Fruit fly (Drosophila melanogaster) whole organism, embryonic: ENCODE data around the gene Fer2LCH.
A peak's percentile ranks its signal among the peaks of the same experiment; 100 is the strongest.

Source experiments
- CG10209 ChIP-seq: fragments of 200-800 bp; sonication (Bioruptor generic); optimal IDR thresholded peaks from 3 replicates; lab custom pipeline; 2017; ENCODE audit warnings: missing biosample characterization, mild to moderate bottlenecking, missing genetic modification characterization, missing genetic modification reagents
- CG10462 ChIP-seq: fragments of 200-800 bp; sonication (Bioruptor generic); optimal IDR thresholded peaks from 2 replicates; lab custom pipeline; 2016; ENCODE audit warnings: missing biosample characterization, missing genetic modification characterization
- CG10959 ChIP-seq: fragments of 200-800 bp; sonication (Bioruptor generic); IDR thresholded peaks from 2 replicates; pipeline ENCODE4 v1.3.6; 2022; ENCODE audit warnings: missing biosample characterization, missing genetic modification characterization
- CG11696 ChIP-seq: fragments of 200-800 bp; sonication (Bioruptor generic); IDR thresholded peaks from 2 replicates; pipeline ENCODE4 v1.3.6; 2022; ENCODE audit warnings: missing biosample characterization, missing genetic modification characterization
- CG13287 ChIP-seq: fragments of 200-800 bp; sonication (Bioruptor generic); IDR thresholded peaks from 2 replicates; pipeline ENCODE4 v1.3.6; 2022; ENCODE audit warnings: missing biosample characterization, missing genetic modification characterization; ENCODE audit not compliant: partially characterized antibody
- CG14014 ChIP-seq: fragments of 200-800 bp; sonication (Bioruptor generic); IDR thresholded peaks from 2 replicates; pipeline ENCODE4 v1.3.6; 2022; ENCODE audit warnings: missing biosample characterization, missing genetic modification characterization
- CG14050 ChIP-seq: fragments of 200-800 bp; sonication (Bioruptor generic); IDR thresholded peaks from 3 replicates; pipeline ENCODE4 v1.3.6; 2022; ENCODE audit warnings: missing biosample characterization, missing genetic modification characterization
- CG17612 ChIP-seq: fragments of 200-800 bp; sonication (Bioruptor generic); IDR thresholded peaks from 2 replicates; pipeline ENCODE4 v1.3.6; 2022; ENCODE audit warnings: missing biosample characterization, missing genetic modification characterization
- CG17802 ChIP-seq: fragments of 200-800 bp; sonication (Bioruptor generic); optimal IDR thresholded peaks from 2 replicates; lab custom pipeline; 2018; ENCODE audit warnings: missing biosample characterization, mild to moderate bottlenecking, missing genetic modification characterization, moderate library complexity
- CG18262 ChIP-seq: fragments of 200-800 bp; optimal IDR thresholded peaks from 3 replicates; lab custom pipeline; 2019; ENCODE audit warnings: missing biosample characterization, mild to moderate bottlenecking, missing genetic modification characterization, moderate library complexity
- CG18764 ChIP-seq: fragments of 200-800 bp; sonication (Bioruptor generic); optimal IDR thresholded peaks from 3 replicates; lab custom pipeline; 2016; ENCODE audit warnings: missing biosample characterization, missing genetic modification characterization
- CG2202 ChIP-seq: fragments of 200-800 bp; sonication (Bioruptor generic); optimal IDR thresholded peaks from 2 replicates; lab custom pipeline; 2018; ENCODE audit warnings: missing biosample characterization, mild to moderate bottlenecking, missing genetic modification characterization
- CG3065 ChIP-seq: fragments of 200-800 bp; sonication (Bioruptor generic); optimal IDR thresholded peaks from 2 replicates; lab custom pipeline; 2016; ENCODE audit warnings: missing biosample characterization, missing genetic modification characterization
- CG32772 ChIP-seq: fragments of 200-800 bp; sonication (Bioruptor generic); IDR thresholded peaks from 2 replicates; pipeline ENCODE4 v1.3.6; 2022; ENCODE audit warnings: missing biosample characterization, missing genetic modification characterization
- CG3281 ChIP-seq: fragments of 200-800 bp; sonication (Bioruptor generic); optimal IDR thresholded peaks from 3 replicates; lab custom pipeline; 2017; ENCODE audit warnings: missing biosample characterization, mild to moderate bottlenecking, missing genetic modification characterization
- CG33557 ChIP-seq: fragments of 200-800 bp; sonication (Bioruptor generic); optimal IDR thresholded peaks from 2 replicates; lab custom pipeline; 2019; ENCODE audit warnings: missing biosample characterization, mild to moderate bottlenecking, missing genetic modification characterization, moderate library complexity
- CG4730 ChIP-seq: fragments of 200-800 bp; sonication (Bioruptor generic); IDR thresholded peaks from 2 replicates; pipeline ENCODE4 v1.3.6; 2022; ENCODE audit warnings: missing biosample characterization, missing genetic modification characterization
- CG6854 ChIP-seq: fragments of 200-800 bp; sonication (Bioruptor generic); optimal IDR thresholded peaks from 3 replicates; lab custom pipeline; 2017; ENCODE audit warnings: missing biosample characterization, mild to moderate bottlenecking, missing genetic modification characterization
- CG8089 ChIP-seq: fragments of 200-800 bp; sonication (Bioruptor generic); optimal IDR thresholded peaks from 3 replicates; lab custom pipeline; 2016; ENCODE audit warnings: missing biosample characterization, missing genetic modification characterization
- CG9727 ChIP-seq: fragments of 200-800 bp; sonication (Bioruptor generic); optimal IDR thresholded peaks from 3 replicates; lab custom pipeline; 2017; ENCODE audit warnings: missing biosample characterization, mild to moderate bottlenecking, missing genetic modification characterization
- CG9817 ChIP-seq: fragments of 200-800 bp; sonication (Bioruptor generic); optimal IDR thresholded peaks from 2 replicates; lab custom pipeline; 2018; ENCODE audit warnings: missing biosample characterization, mild to moderate bottlenecking, missing genetic modification characterization, moderate library complexity
- CrebB ChIP-seq: fragments of 200-800 bp; sonication (Bioruptor generic); optimal IDR thresholded peaks from 3 replicates; lab custom pipeline; 2018; ENCODE audit warnings: missing biosample characterization, mild to moderate bottlenecking, missing genetic modification characterization
- Ets97D ChIP-seq: fragments of 200-800 bp; sonication (Bioruptor generic); optimal IDR thresholded peaks from 3 replicates; lab custom pipeline; 2016; ENCODE audit warnings: missing biosample characterization, missing genetic modification characterization
- GATAe ChIP-seq: fragments of 200-800 bp; sonication (Bioruptor generic); conservative IDR thresholded peaks from 2 replicates; pipeline ENCODE4 v1.3.6; 2022; ENCODE audit warnings: missing biosample characterization, missing genetic modification characterization
- H2.0 ChIP-seq: fragments of 200-800 bp; sonication (Bioruptor generic); IDR thresholded peaks from 2 replicates; pipeline ENCODE4 v1.3.6; 2022; ENCODE audit warnings: missing biosample characterization, missing genetic modification characterization
- NFAT ChIP-seq: fragments of 200-800 bp; sonication (Bioruptor generic); IDR thresholded peaks from 2 replicates; pipeline ENCODE4 v1.3.6; 2022; ENCODE audit warnings: missing biosample characterization, missing genetic modification characterization
- Ravus ChIP-seq: fragments of 200-800 bp; sonication (Bioruptor generic); IDR thresholded peaks from 2 replicates; pipeline ENCODE4 v1.3.6; 2022; ENCODE audit warnings: missing biosample characterization, missing genetic modification characterization
- Stat92E ChIP-seq, 3 experiments: fragments of >200 bp in 2 of 3; fragments of 200-800 bp in 1 of 3; sonication (Bioruptor generic) in 1 of 3; optimal IDR thresholded peaks; 2 replicates each; lab custom pipeline; 2017 to 2019; ENCODE audit warnings: missing biosample characterization in 3 of 3, missing genetic modification characterization in 3 of 3, mild to moderate bottlenecking in 1 of 3, moderate library complexity in 1 of 3
- Tbp ChIP-seq: fragments of >200 bp; optimal IDR thresholded peaks from 2 replicates; lab custom pipeline; 2018; ENCODE audit warnings: missing biosample characterization, missing genetic modification characterization
- al ChIP-seq: fragments of 200-800 bp; sonication (Bioruptor generic); IDR thresholded peaks from 2 replicates; pipeline ENCODE4 v1.3.6; 2022; ENCODE audit warnings: missing biosample characterization, missing genetic modification characterization
- cato ChIP-seq: fragments of 200-800 bp; sonication (Bioruptor generic); optimal IDR thresholded peaks from 2 replicates; lab custom pipeline; 2016; ENCODE audit warnings: missing biosample characterization, missing genetic modification characterization, borderline replicate concordance
- caup ChIP-seq: fragments of 200-800 bp; sonication (Bioruptor generic); optimal IDR thresholded peaks from 3 replicates; lab custom pipeline; 2017; ENCODE audit warnings: missing biosample characterization, mild to moderate bottlenecking, missing genetic modification characterization, moderate library complexity; ENCODE audit not compliant: severe bottlenecking
- chif ChIP-seq, 2 experiments: fragments of 200-800 bp; sonication (Bioruptor generic); optimal IDR thresholded peaks; 3 replicates each; lab custom pipeline; 2016; ENCODE audit warnings: missing biosample characterization in 2 of 2, missing genetic modification characterization in 2 of 2
- chn ChIP-seq: fragments of 200-800 bp; sonication (Bioruptor generic); optimal IDR thresholded peaks from 2 replicates; lab custom pipeline; 2016; ENCODE audit warnings: missing biosample characterization, missing genetic modification characterization
- crol ChIP-seq: fragments of 200-800 bp; sonication (Bioruptor generic); IDR thresholded peaks from 2 replicates; pipeline ENCODE4 v1.3.6; 2022; ENCODE audit warnings: missing biosample characterization, missing genetic modification characterization
- disco-r ChIP-seq: fragments of 200-800 bp; sonication (Bioruptor generic); optimal IDR thresholded peaks from 2 replicates; lab custom pipeline; 2016; ENCODE audit warnings: missing biosample characterization, missing genetic modification characterization
- dysf ChIP-seq: fragments of 200-800 bp; sonication (Bioruptor generic); IDR thresholded peaks from 3 replicates; pipeline ENCODE4 v1.3.6; 2022; ENCODE audit warnings: missing biosample characterization, missing genetic modification characterization
- en ChIP-seq: fragments of 200-800 bp; sonication (Bioruptor generic); optimal IDR thresholded peaks from 2 replicates; lab custom pipeline; 2016; ENCODE audit warnings: missing biosample characterization, missing genetic modification characterization
- fd3F ChIP-seq: fragments of 200-800 bp; sonication (Bioruptor generic); optimal IDR thresholded peaks from 2 replicates; lab custom pipeline; 2018; ENCODE audit warnings: missing biosample characterization, mild to moderate bottlenecking, missing genetic modification characterization, moderate library complexity
- jigr1 ChIP-seq: fragments of 200-800 bp; sonication (Bioruptor generic); IDR thresholded peaks from 3 replicates; pipeline ENCODE4 v1.3.6; 2022; ENCODE audit warnings: missing biosample characterization, missing genetic modification characterization
- kni ChIP-seq: fragments of 200-800 bp; sonication (Bioruptor generic); optimal IDR thresholded peaks from 3 replicates; lab custom pipeline; 2017; ENCODE audit warnings: mild to moderate bottlenecking, missing biosample characterization, missing genetic modification reagents, missing genetic modification characterization
- pan ChIP-seq, 4 experiments: fragments of >200 bp in 3 of 4; fragments of 200-800 bp in 1 of 4; sonication (Bioruptor generic) in 1 of 4; optimal IDR thresholded peaks in 3 of 4; IDR thresholded peaks in 1 of 4; 2 replicates each; pipeline versions ENCODE4 v1.3.6 to Lab custom; 2017 to 2022; ENCODE audit warnings: missing biosample characterization in 2 of 4, missing genetic modification characterization in 2 of 4, mixed read lengths in 1 of 4
- repo ChIP-seq: fragments of 200-800 bp; sonication (Bioruptor generic); optimal IDR thresholded peaks from 2 replicates; lab custom pipeline; 2016; ENCODE audit warnings: missing biosample characterization, missing genetic modification characterization
- tio ChIP-seq: fragments of 200-800 bp; sonication (Bioruptor generic); optimal IDR thresholded peaks from 2 replicates; lab custom pipeline; 2017; ENCODE audit warnings: missing biosample characterization, missing genetic modification characterization, inconsistent platforms
- tll ChIP-seq, 2 experiments: fragments of 200-800 bp in 1 of 2; fragments of >200 bp in 1 of 2; sonication (Bioruptor generic) in 1 of 2; optimal IDR thresholded peaks; 2 replicates each; lab custom pipeline; 2017 to 2019; ENCODE audit warnings: missing biosample characterization in 2 of 2, missing genetic modification characterization in 2 of 2, mild to moderate bottlenecking in 1 of 2, moderate library complexity in 1 of 2
- tna ChIP-seq: fragments of 200-800 bp; sonication (Bioruptor generic); IDR thresholded peaks from 2 replicates; pipeline ENCODE4 v1.3.6; 2022; ENCODE audit warnings: missing biosample characterization, missing genetic modification characterization; ENCODE audit not compliant: partially characterized antibody
- wdn ChIP-seq: fragments of 200-800 bp; sonication (Bioruptor generic); IDR thresholded peaks from 2 replicates; pipeline ENCODE4 v1.3.6; 2022; ENCODE audit warnings: missing biosample characterization, missing genetic modification characterization
- wek ChIP-seq: fragments of 200-800 bp; sonication (Bioruptor generic); optimal IDR thresholded peaks from 3 replicates; lab custom pipeline; 2018; ENCODE audit warnings: missing biosample characterization, mild to moderate bottlenecking, missing genetic modification characterization, moderate library complexity

Gene Fer2LCH

dm6 chr3R:30388215-30388871, 739 bp downstream of the Fer2LCH start (continued):
- TF ChIP-seq chif (GFP tag; optimal IDR thresholded peaks at IDR 0.05; lab: Kevin White, UChicago): peak; percentile 96 to 97
- peak; percentile 91 for TF ChIP-seq CG9817 (tag; lab: Kevin White, UChicago)
- TF ChIP-seq wdn: peak; percentile 77
- TF ChIP-seq CG17802 (tag; lab: Kevin White, UChicago): peak; percentile 69
- peak; percentile 99 for TF ChIP-seq CG9727 (GFP tag; lab: Kevin White, UChicago)
- TF ChIP-seq CG6854 (GFP tag; lab: Kevin White, UChicago): peak; percentile 96
- peak; percentile 98 for TF ChIP-seq CG18262 (tag; lab: Kevin White, UChicago)
- TF ChIP-seq wek (GFP tag; lab: Kevin White, UChicago): peak; percentile 70
- peak; percentile 94 for TF ChIP-seq CG10462
- peak; percentile 96 for TF ChIP-seq cato (GFP tag; lab: Kevin White, UChicago)
- peak; percentile 44 for TF ChIP-seq Ravus
- TF ChIP-seq jigr1: peak; percentile 85
- peak; percentile 78 for TF ChIP-seq CG2202 (tag; lab: Kevin White, UChicago)
- peak; percentile 82 for TF ChIP-seq CG4730 (GFP tag; lab: Robert Waterston, UW)
- peak; percentile 96 for TF ChIP-seq chn (GFP tag; lab: Kevin White, UChicago)
- TF ChIP-seq kni: peak; percentile 95
- TF ChIP-seq NFAT (GFP tag; lab: Robert Waterston, UW): peak; percentile 94
- peak; percentile 97 for TF ChIP-seq CG3281
- peak; percentile 76 for TF ChIP-seq CrebB (tag; lab: Kevin White, UChicago)
- TF ChIP-seq Ets97D: peak; percentile 83
- peak; percentile 86 for TF ChIP-seq CG32772 (GFP tag; lab: Robert Waterston, UW)
- TF ChIP-seq Stat92E (GFP tag; optimal IDR thresholded peaks at IDR 0.05; lab: Kevin White, UChicago): peak in 2 of 3 experiments; percentile 36 to 80
- peak; percentile 95 for TF ChIP-seq repo (GFP tag; lab: Kevin White, UChicago)
- TF ChIP-seq tna (GFP tag; lab: Robert Waterston, UW): no peak
- TF ChIP-seq CG10959: peak; percentile 80
- TF ChIP-seq en (GFP tag; lab: Kevin White, UChicago): peak; percentile 95
- TF ChIP-seq CG11696 (GFP tag; lab: Robert Waterston, UW): peak; percentile 68; the same call in 1 of the 2 replicates
- TF ChIP-seq tll (GFP tag; optimal IDR thresholded peaks at IDR 0.05; lab: Kevin White, UChicago): peak; percentile 59 to 74
- TF ChIP-seq pan (optimal IDR thresholded peaks at IDR 0.05; lab: Kevin White, UChicago): no peak
- TF ChIP-seq pan (GFP tag; optimal IDR thresholded peaks at IDR 0.05 in 1 of 2, IDR thresholded peaks at IDR 0.05 in 1 of 2): peak in 1 of 2 experiments; percentile 86
- peak; percentile 95 for TF ChIP-seq CG33557
- TF ChIP-seq CG14014 (GFP tag; lab: Robert Waterston, UW): peak; percentile 87
- peak; percentile 24; the same call in 1 of the 2 replicates for TF ChIP-seq CG13287 (GFP tag; lab: Robert Waterston, UW)
- peak; percentile 98 for TF ChIP-seq tio (GFP tag; lab: Kevin White, UChicago)
- peak; percentile 97 for TF ChIP-seq CG8089 (GFP tag; lab: Kevin White, UChicago)
- TF ChIP-seq crol (GFP tag; lab: Robert Waterston, UW): no peak; the same call in 1 of the 2 replicates
- peak; percentile 91 for TF ChIP-seq CG18764 (GFP tag; lab: Kevin White, UChicago)
- TF ChIP-seq CG3065 (GFP tag; lab: Kevin White, UChicago): peak; percentile 92
- TF ChIP-seq disco-r (GFP tag; lab: Kevin White, UChicago): peak; percentile 97
- TF ChIP-seq al: peak; percentile 90
- no peak for TF ChIP-seq Tbp (GFP tag; lab: Kevin White, UChicago)
- peak; percentile 80 for TF ChIP-seq CG14050 (GFP tag; lab: Robert Waterston, UW)
- peak; percentile 73 for TF ChIP-seq GATAe (GFP tag; lab: Robert Waterston, UW)
- TF ChIP-seq H2.0 (GFP tag; lab: Robert Waterston, UW): peak; percentile 90
- peak; percentile 96 for TF ChIP-seq caup (GFP tag; lab: Kevin White, UChicago)
- peak; percentile 97 for TF ChIP-seq CG10209 (GFP tag; lab: Kevin White, UChicago)
- peak; percentile 92 for TF ChIP-seq fd3F (GFP tag; lab: Kevin White, UChicago)
- peak; percentile 95 for TF ChIP-seq dysf (GFP tag; lab: Robert Waterston, UW)
- peak; percentile 73 for TF ChIP-seq CG17612 (GFP tag; lab: Robert Waterston, UW)
